Fruit fly (Drosophila melanogaster) whole organism, pupa: ENCODE measurements around the gene Nrx-1.

ENCODE experiments used
- CG10348 ChIP-seq: fragments of 200-800 bp; sonication (Bioruptor generic); IDR thresholded peaks from 2 replicates; pipeline ENCODE4 v1.3.6; 2022; ENCODE audit warnings: missing biosample characterization, missing genetic modification characterization
- CG12605 ChIP-seq: fragments of 200-800 bp; sonication (Bioruptor generic); IDR thresholded peaks from 2 replicates; pipeline ENCODE4 v1.3.6; 2022; ENCODE audit warnings: missing biosample characterization, missing genetic modification characterization
- CG13204 ChIP-seq: fragments of 200-800 bp; sonication (Bioruptor generic); optimal IDR thresholded peaks from 2 replicates; lab custom pipeline; 2018; ENCODE audit warnings: missing biosample characterization, mild to moderate bottlenecking, missing genetic modification characterization, moderate library complexity
- CG14655 ChIP-seq: fragments of 200-800 bp; sonication (Bioruptor generic); optimal IDR thresholded peaks from 3 replicates; lab custom pipeline; 2017; ENCODE audit warnings: mild to moderate bottlenecking, missing biosample characterization, missing genetic modification reagents, missing genetic modification characterization
- CG15710 ChIP-seq: fragments of 200-800 bp; sonication (Bioruptor generic); optimal IDR thresholded peaks from 2 replicates; lab custom pipeline; 2018; ENCODE audit warnings: missing biosample characterization, mild to moderate bottlenecking, missing genetic modification characterization, moderate library complexity
- CG17806 ChIP-seq: fragments of 200-800 bp; sonication (Bioruptor generic); optimal IDR thresholded peaks from 2 replicates; lab custom pipeline; 2018; ENCODE audit warnings: missing biosample characterization, mild to moderate bottlenecking, missing genetic modification characterization, moderate library complexity
- CG32121 ChIP-seq: fragments of 200-800 bp; sonication (Bioruptor generic); IDR thresholded peaks from 2 replicates; pipeline ENCODE4 v1.3.6; 2022; ENCODE audit warnings: missing biosample characterization, missing genetic modification characterization
- CG34367 ChIP-seq: fragments of 200-800 bp; sonication (Bioruptor generic); optimal IDR thresholded peaks from 2 replicates; lab custom pipeline; 2018; ENCODE audit warnings: missing biosample characterization, mild to moderate bottlenecking, missing genetic modification characterization
- CG4496 ChIP-seq: fragments of 200-800 bp; sonication (Bioruptor generic); IDR thresholded peaks from 3 replicates; pipeline ENCODE4 v1.3.6; 2022; ENCODE audit warnings: missing biosample characterization, missing genetic modification characterization
- CG8159 ChIP-seq: fragments of 200-800 bp; sonication (Bioruptor generic); optimal IDR thresholded peaks from 3 replicates; lab custom pipeline; 2018; ENCODE audit warnings: missing biosample characterization, mild to moderate bottlenecking, missing genetic modification characterization, moderate library complexity
- CG8301 ChIP-seq: fragments of 200-800 bp; sonication (Bioruptor generic); optimal IDR thresholded peaks from 2 replicates; lab custom pipeline; 2018; ENCODE audit warnings: missing biosample characterization, mild to moderate bottlenecking, missing genetic modification characterization
- CG9948 ChIP-seq: fragments of 200-800 bp; sonication (Bioruptor generic); optimal IDR thresholded peaks from 2 replicates; lab custom pipeline; 2018; ENCODE audit warnings: missing biosample characterization, mild to moderate bottlenecking, missing genetic modification characterization, moderate library complexity
- D1 ChIP-seq: fragments of 200-800 bp; sonication (Bioruptor generic); optimal IDR thresholded peaks from 2 replicates; lab custom pipeline; 2018; ENCODE audit warnings: missing biosample characterization, mild to moderate bottlenecking, missing genetic modification characterization, moderate library complexity
- EcR ChIP-seq: fragments of 200-800 bp; sonication (Bioruptor generic); optimal IDR thresholded peaks from 3 replicates; lab custom pipeline; 2019; ENCODE audit warnings: missing biosample characterization, missing genetic modification characterization, mild to moderate bottlenecking, moderate library complexity, missing genetic modification reagents
- Ets98B ChIP-seq: fragments of 200-800 bp; sonication (Bioruptor generic); IDR thresholded peaks from 2 replicates; pipeline ENCODE4 v1.3.6; 2022; ENCODE audit warnings: missing biosample characterization, missing genetic modification characterization
- Pif1A ChIP-seq: fragments of 200-800 bp; sonication (Bioruptor generic); optimal IDR thresholded peaks from 3 replicates; lab custom pipeline; 2016; ENCODE audit warnings: missing biosample characterization, missing genetic modification characterization
- Pif1B ChIP-seq: fragments of 200-800 bp; sonication (Bioruptor generic); optimal IDR thresholded peaks from 3 replicates; lab custom pipeline; 2016; ENCODE audit warnings: missing biosample characterization, missing genetic modification characterization
- Snoo ChIP-seq: fragments of 200-800 bp; sonication (Bioruptor generic); optimal IDR thresholded peaks from 3 replicates; lab custom pipeline; 2017; ENCODE audit warnings: missing biosample characterization, mild to moderate bottlenecking, missing genetic modification characterization, inconsistent platforms
- fd96Ca ChIP-seq: fragments of 200-800 bp; sonication (Bioruptor generic); IDR thresholded peaks from 3 replicates; pipeline ENCODE4 v1.3.6; 2022; ENCODE audit warnings: missing biosample characterization, missing genetic modification characterization
- gl ChIP-seq: fragments of 200-800 bp; sonication (Bioruptor generic); optimal IDR thresholded peaks from 2 replicates; lab custom pipeline; 2018; ENCODE audit warnings: missing biosample characterization, mild to moderate bottlenecking, missing genetic modification characterization
- rn ChIP-seq: fragments of 200-800 bp; sonication (Bioruptor generic); IDR thresholded peaks from 2 replicates; pipeline ENCODE4 v1.3.6; 2022; ENCODE audit warnings: missing biosample characterization, missing genetic modification characterization

Nrx-1 gene

DNA sequence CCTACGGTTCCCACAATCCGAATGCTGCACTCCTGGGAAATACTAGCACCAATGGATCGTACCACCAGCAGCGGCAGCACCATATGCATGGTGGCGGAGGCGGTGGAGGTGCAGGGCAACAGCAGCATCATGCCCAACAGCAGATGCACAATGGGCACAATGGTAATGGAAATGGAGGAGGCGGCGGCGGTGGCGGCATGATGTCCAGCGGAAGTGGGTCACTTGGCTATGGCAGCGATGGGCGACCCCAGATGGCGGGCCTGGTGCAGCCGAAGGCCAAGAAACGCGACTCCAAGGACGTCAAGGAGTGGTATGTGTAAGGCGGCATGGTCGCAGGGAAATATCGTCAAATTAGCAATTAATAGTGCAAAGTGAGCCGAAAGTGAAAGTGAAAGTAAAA, 15.2 kb downstream of the Nrx-1 start:
- no peak for TF ChIP-seq CG32121 (GFP tag; lab: Robert Waterston, UW)
- no peak for TF ChIP-seq EcR (GFP tag; lab: Kevin White, UChicago)
- no peak for TF ChIP-seq CG14655
- no peak for TF ChIP-seq Pif1A (GFP tag; lab: Kevin White, UChicago)
- no peak for TF ChIP-seq gl
- TF ChIP-seq CG17806 (tag; lab: Kevin White, UChicago): no peak

DNA sequence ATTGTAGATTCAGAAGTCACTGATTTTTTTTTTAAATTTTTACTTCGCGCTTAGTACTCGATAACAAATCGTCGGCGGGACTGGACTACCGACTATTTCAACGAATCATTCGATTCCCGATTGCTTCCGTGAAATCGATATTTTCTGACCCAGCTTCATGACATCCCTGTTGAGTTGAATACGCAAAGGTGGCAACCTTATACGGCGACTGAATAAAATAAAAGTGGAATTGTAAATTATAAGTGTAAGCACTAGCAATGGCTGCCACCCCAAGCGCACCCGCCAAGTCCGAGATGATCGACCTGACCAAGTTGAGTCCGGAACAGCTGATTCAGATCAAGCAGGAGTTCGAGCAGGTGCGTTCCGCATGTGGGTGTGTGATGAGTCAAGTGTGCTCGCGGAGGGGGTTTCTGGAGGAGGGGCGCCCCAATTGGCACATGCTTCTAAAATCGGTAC, 18.8 kb downstream of the Nrx-1 start, which contains the start of gene Pfdn5:
Gene Pfdn5 (plus strand): TSS at position 3 of the 456 bp plus-strand sequence.
- TF ChIP-seq CG15710 (tag; lab: Kevin White, UChicago): no peak
- TF ChIP-seq CG14655: no peak
- no peak for TF ChIP-seq fd96Ca (GFP tag; lab: Robert Waterston, UW)
- TF ChIP-seq Snoo (tag; lab: Kevin White, UChicago): no peak
- no peak for TF ChIP-seq CG8159 (tag; lab: Kevin White, UChicago)

DNA sequence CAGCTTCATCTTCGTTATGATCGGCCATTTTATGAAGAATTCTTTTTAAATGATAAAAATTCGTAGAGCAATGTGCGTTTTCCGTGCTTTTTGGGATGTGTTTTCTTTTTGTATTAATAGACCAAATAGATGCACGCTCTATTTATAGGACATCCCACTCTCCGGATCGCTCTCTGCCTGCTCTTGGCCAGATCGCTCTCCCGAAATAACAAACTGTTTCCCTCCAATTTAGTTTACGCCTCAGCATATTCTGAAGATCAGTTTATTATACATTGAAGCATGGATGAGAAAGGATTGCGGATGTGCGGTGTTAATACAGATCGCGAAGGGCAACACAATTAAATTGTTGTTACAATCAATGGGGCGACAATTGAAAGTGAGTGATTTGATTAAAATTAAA, 20.5 kb downstream of the Nrx-1 start, which contains the start of gene CG5376:
Gene CG5376 (minus strand): TSS at position 101 of the 400 bp plus-strand sequence.
- no peak for TF ChIP-seq Pif1B (GFP tag; lab: Kevin White, UChicago)
- TF ChIP-seq CG15710 (tag; lab: Kevin White, UChicago): no peak
- TF ChIP-seq Pif1A (GFP tag; lab: Kevin White, UChicago): no peak
- no peak for TF ChIP-seq gl
- TF ChIP-seq CG14655: no peak
- no peak for TF ChIP-seq CG10348
- TF ChIP-seq Snoo (tag; lab: Kevin White, UChicago): no peak
- no peak for TF ChIP-seq fd96Ca (GFP tag; lab: Robert Waterston, UW)
- no peak for TF ChIP-seq CG4496
- TF ChIP-seq CG12605 (GFP tag; lab: Robert Waterston, UW): no peak
- TF ChIP-seq rn (GFP tag; lab: Robert Waterston, UW): no peak
- TF ChIP-seq CG8301 (tag; lab: Kevin White, UChicago): no peak
- no peak for TF ChIP-seq Ets98B (GFP tag; lab: Robert Waterston, UW)
- TF ChIP-seq CG32121 (GFP tag; lab: Robert Waterston, UW): no peak
- no peak for TF ChIP-seq CG9948 (tag; lab: Kevin White, UChicago)
- no peak for TF ChIP-seq EcR (GFP tag; lab: Kevin White, UChicago)
- no peak for TF ChIP-seq CG8159 (tag; lab: Kevin White, UChicago)
- TF ChIP-seq CG34367: no peak

DNA sequence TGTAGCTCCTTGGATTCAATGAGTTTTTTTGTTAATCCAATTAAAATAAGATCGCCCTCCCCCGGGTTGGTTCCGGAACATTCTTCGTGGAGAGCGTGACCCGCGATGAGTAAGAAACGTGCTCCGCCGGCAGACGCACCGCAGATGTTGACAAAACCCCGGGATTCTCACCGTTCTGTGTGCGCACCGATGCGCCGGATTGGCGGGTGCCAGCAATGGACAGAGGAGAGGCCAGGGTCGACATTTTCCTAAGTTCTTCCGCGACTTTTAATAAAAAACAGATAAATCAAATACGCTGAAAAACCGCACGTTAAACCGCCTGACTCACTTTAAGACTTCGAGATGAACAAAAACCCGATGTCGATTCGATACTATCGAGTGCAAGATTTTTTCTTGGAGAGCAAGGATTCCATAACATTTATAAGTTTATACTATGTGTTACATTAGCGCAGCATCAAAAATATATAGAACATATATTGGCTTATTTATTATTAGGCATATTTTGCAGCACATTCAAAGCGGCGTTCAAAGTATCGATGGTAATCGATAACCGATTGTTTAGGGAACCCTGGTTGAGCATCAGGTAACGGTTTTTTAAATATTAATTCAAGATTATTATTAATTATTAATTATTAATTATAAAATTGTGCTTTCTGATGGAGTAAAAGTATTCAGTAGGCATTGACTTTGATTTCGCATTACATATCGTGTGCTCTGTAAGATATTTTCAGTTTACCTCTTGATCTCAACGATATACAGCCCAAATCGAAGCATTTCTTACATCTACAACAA, 23.0 kb downstream of the Nrx-1 start, which contains the start of the genes CCT1 and tHMG1:
Gene CCT1 (minus strand): TSS at position 352 of the 792 bp plus-strand sequence.
Gene tHMG1 (plus strand): TSS at position 742 of the 792 bp plus-strand sequence.
- TF ChIP-seq CG14655 (no peak), EcR (GFP tag; lab: Kevin White, UChicago) (no peak), CG8301 (tag; lab: Kevin White, UChicago) (no peak), Snoo (tag; lab: Kevin White, UChicago) (no peak), fd96Ca (GFP tag; lab: Robert Waterston, UW) (no peak), CG10348 (no peak), Pif1B (GFP tag; lab: Kevin White, UChicago) (no peak), Pif1A (GFP tag; lab: Kevin White, UChicago) (no peak), D1 (tag; lab: Kevin White, UChicago) (no peak), CG13204 (no peak), CG15710 (tag; lab: Kevin White, UChicago) (no peak), CG12605 (GFP tag; lab: Robert Waterston, UW) (no peak), gl (no peak), CG8159 (tag; lab: Kevin White, UChicago) (no peak), CG4496 (no peak), Ets98B (GFP tag; lab: Robert Waterston, UW) (no peak), CG17806 (tag; lab: Kevin White, UChicago) (no peak), CG32121 (GFP tag; lab: Robert Waterston, UW) (no peak)

DNA sequence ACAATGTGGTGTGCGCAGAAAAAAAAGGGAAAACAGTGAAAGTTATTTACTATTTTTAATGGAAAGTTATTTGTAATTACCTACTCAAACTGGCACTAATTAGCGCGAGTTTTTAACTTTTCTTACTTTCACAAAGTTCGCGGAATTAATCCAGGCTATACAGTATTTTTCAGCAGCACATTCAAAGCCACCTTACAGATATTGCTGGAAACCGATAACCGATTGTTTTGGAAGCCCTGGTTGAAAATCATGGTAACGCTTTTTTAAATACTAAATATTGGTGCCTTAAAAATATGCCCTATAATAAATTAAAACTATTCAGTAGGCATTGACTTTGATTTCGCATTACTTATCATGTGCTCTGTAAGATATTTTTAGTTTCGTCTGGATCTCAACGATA, 24.5 kb downstream of the Nrx-1 start, which contains the start of gene tHMG2:
Gene tHMG2 (plus strand): TSS at position 187 of the 400 bp plus-strand sequence.
- no peak for TF ChIP-seq CG13204
- TF ChIP-seq D1 (tag; lab: Kevin White, UChicago): no peak
- TF ChIP-seq CG32121 (GFP tag; lab: Robert Waterston, UW): no peak
- no peak for TF ChIP-seq Pif1A (GFP tag; lab: Kevin White, UChicago)
- no peak for TF ChIP-seq CG10348
- no peak for TF ChIP-seq CG15710 (tag; lab: Kevin White, UChicago)
- no peak for TF ChIP-seq CG8301 (tag; lab: Kevin White, UChicago)
- no peak for TF ChIP-seq Ets98B (GFP tag; lab: Robert Waterston, UW)
- TF ChIP-seq CG9948 (tag; lab: Kevin White, UChicago): no peak
- TF ChIP-seq Snoo (tag; lab: Kevin White, UChicago): no peak
- TF ChIP-seq EcR (GFP tag; lab: Kevin White, UChicago): no peak
- no peak for TF ChIP-seq CG14655
- TF ChIP-seq CG12605 (GFP tag; lab: Robert Waterston, UW): no peak
- TF ChIP-seq rn (GFP tag; lab: Robert Waterston, UW): no peak
- no peak for TF ChIP-seq fd96Ca (GFP tag; lab: Robert Waterston, UW)
